Worm (Caenorhabditis elegans) whole organism, L3 larva: ENCODE measurements around the gene C14C11.7.
A peak's percentile ranks its signal among the peaks of the same experiment; 100 is the strongest.

ENCODE experiments used
- ceh-16 ChIP-seq: sonication (generic microtip); optimal IDR thresholded peaks from 2 replicates; lab custom pipeline; 2017; ENCODE audit warnings: missing biosample characterization, missing genetic modification characterization
- elt-1 ChIP-seq: fragments of 150-350 bp; optimal IDR thresholded peaks from 2 replicates; lab custom pipeline; 2014; ENCODE audit warnings: missing biosample characterization, missing genetic modification characterization
- elt-3 ChIP-seq, 3 experiments: fragments of 150-350 bp in 1 of 3; sonication (generic microtip) in 2 of 3; optimal IDR thresholded peaks; 2 replicates in 2 of 3; 4 replicates in 1 of 3; lab custom pipeline; 2014 to 2017; ENCODE audit warnings: missing biosample characterization in 3 of 3, missing genetic modification characterization in 3 of 3
- nhr-12 ChIP-seq: fragments of 150-350 bp; optimal IDR thresholded peaks from 2 replicates; lab custom pipeline; 2014; ENCODE audit warnings: missing biosample characterization, missing genetic modification characterization
- nhr-237 ChIP-seq: fragments of 150-350 bp; optimal IDR thresholded peaks from 2 replicates; lab custom pipeline; 2014; ENCODE audit warnings: missing biosample characterization, missing genetic modification characterization
- nhr-28 ChIP-seq: fragments of 150-350 bp; optimal IDR thresholded peaks from 2 replicates; lab custom pipeline; 2014; ENCODE audit warnings: missing biosample characterization, missing genetic modification characterization
- nhr-77 ChIP-seq: fragments of 150-350 bp; optimal IDR thresholded peaks from 2 replicates; lab custom pipeline; 2014; ENCODE audit warnings: missing biosample characterization, missing genetic modification characterization
- pqm-1 ChIP-seq: fragments of 150-350 bp; optimal IDR thresholded peaks from 2 replicates; lab custom pipeline; 2017; ENCODE audit warnings: missing biosample characterization, missing genetic modification characterization, inconsistent platforms
- snpc-4 ChIP-seq: fragments of 150-350 bp; optimal IDR thresholded peaks from 2 replicates; lab custom pipeline; 2014; ENCODE audit warnings: missing biosample characterization, missing genetic modification characterization
- tbx-2 ChIP-seq: sonication (generic microtip); optimal IDR thresholded peaks from 2 replicates; lab custom pipeline; 2016; ENCODE audit warnings: mild to moderate bottlenecking, missing genetic modification characterization, missing compliant biosample characterization
- unc-62 ChIP-seq: fragments of 150-350 bp; sonication (generic microtip); optimal IDR thresholded peaks from 4 replicates; lab custom pipeline; 2014; ENCODE audit warnings: missing biosample characterization, missing genetic modification reagents, missing genetic modification characterization

- TF ChIP-seq elt-3 (tag; optimal IDR thresholded peaks at IDR 0.05; lab: Kevin White, UChicago) = no peak
- TF ChIP-seq snpc-4 = no peak
- peak; percentile 30 for TF ChIP-seq pqm-1 (tag; lab: Kevin White, UChicago)
- TF ChIP-seq nhr-237 (tag; lab: Kevin White, UChicago) = no peak
- TF ChIP-seq elt-1 = no peak
- no peak for TF ChIP-seq nhr-28 (tag; lab: Kevin White, UChicago)
- TF ChIP-seq tbx-2 = no peak
- TF ChIP-seq ceh-16 (tag; lab: Kevin White, UChicago) = no peak
- no peak for TF ChIP-seq nhr-77 (tag; lab: Kevin White, UChicago)
- TF ChIP-seq unc-62 (GFP tag; lab: Kevin White, UChicago) = no peak
- no peak for TF ChIP-seq nhr-12 (tag; lab: Kevin White, UChicago)
Observed at ce11 chrV:5696177-5696576, 30.3 kb upstream of the C14C11.7 start.
